Fruit fly (Drosophila melanogaster): Measurements from ENCODE around the gene Rga.

The Rga gene

DNA sequence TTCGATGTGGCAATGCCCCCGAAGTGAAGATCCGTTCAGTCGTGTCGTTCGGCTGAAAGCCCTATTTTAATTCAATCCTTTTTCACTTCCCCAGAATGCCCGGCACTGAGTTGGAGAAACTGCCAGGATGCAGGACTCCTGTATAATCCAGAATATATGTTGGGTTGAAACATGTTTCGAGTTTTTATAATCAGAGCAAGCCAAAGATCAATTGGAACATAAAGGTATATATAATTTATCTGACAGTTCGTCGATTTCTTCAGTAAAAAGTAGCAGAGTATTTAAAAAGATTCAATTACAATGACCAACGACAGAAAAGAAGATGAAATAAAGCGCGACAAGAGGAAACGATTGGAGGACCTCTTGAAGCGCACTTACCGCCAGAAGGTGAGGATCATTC lies 14.6 kb upstream of the Rga start, which contains the start of gene CG31551:
Gene CG31551 (plus strand): TSS at position 301 of the 400 bp plus-strand sequence.
- TF ChIP-seq CG15011 (GFP tag; optimal IDR thresholded peaks at IDR 0.05), result no peak
- TF ChIP-seq CG10321 (GFP tag; IDR thresholded peaks at IDR 0.05), result no peak
- no peak for TF ChIP-seq B-H1 (GFP tag; IDR thresholded peaks at IDR 0.05)
- TF ChIP-seq CG10543 (GFP tag; optimal IDR thresholded peaks at IDR 0.05), result no peak
- no peak for TF ChIP-seq wor (GFP tag; IDR thresholded peaks at IDR 0.05)
- no peak for TF ChIP-seq CG1024 (GFP tag; IDR thresholded peaks at IDR 0.05)
- TF ChIP-seq CG12299 (tag; optimal IDR thresholded peaks at IDR 0.05), result no peak
- no peak for TF ChIP-seq sd (tag; optimal IDR thresholded peaks at IDR 0.05)
- TF ChIP-seq CG18599 (GFP tag; optimal IDR thresholded peaks at IDR 0.05), result no peak
- TF ChIP-seq Adf1 (GFP tag; IDR thresholded peaks at IDR 0.05), result no peak
- no peak for TF ChIP-seq CG3163 (GFP tag; optimal IDR thresholded peaks at IDR 0.05)
- no peak for TF ChIP-seq Hr3 (GFP tag; optimal IDR thresholded peaks at IDR 0.05)
- TF ChIP-seq cwo (GFP tag; optimal IDR thresholded peaks at IDR 0.05), result no peak

DNA sequence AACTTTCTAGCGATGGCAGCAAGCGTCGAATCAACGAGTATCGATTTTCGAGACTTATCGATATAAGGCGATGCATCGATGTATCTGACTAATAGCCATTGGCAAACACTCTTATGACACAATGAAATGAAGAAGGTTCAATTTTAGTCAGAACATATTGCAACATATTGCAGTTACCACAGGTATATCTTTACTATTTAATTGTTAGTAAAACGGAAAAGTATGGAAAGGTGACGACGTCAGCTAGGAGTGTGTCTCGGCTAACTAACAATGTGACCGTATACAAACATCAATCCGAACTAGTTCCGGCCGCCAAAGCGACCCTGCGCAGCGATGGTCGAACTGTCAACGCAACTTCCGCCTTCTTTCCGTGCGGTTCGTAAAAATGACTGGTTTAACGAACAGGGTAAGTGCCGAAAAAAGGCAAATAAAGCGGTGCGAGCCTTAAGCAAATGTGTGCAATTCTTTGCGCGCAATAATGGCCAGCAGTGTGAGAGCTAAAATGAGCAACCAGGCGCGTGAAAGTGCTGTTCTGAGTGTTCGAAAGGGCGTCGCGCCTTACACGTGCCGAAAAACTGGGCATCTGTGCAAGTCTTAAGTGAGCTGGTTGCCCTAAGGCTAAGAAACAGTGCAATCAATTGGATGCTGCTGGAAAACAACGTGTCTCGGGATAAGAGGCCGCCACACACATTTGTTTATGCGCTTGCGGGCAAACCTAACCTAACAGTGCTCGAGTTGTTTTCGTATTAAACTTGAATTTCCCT lies 11.4 kb upstream of the Rga start, which contains the start of the genes Dph4, Spec2 and RpL13A:
Gene Dph4 (minus strand): TSS at position 11 of the 764 bp plus-strand sequence.
Gene Spec2 (minus strand): TSS at position 11 of the 764 bp plus-strand sequence.
Gene RpL13A (plus strand): TSS at position 360 of the 764 bp plus-strand sequence.
- no peak for TF ChIP-seq CG17361 (GFP tag; IDR thresholded peaks at IDR 0.05)
- TF ChIP-seq emc (GFP tag; optimal IDR thresholded peaks at IDR 0.05), result peak; percentile 93
- TF ChIP-seq CG12769 (tag; optimal IDR thresholded peaks at IDR 0.05), result peak; percentile 83
- no peak for TF ChIP-seq Lim3 (GFP tag; IDR thresholded peaks at IDR 0.05)
- TF ChIP-seq CG16779 (GFP tag; IDR thresholded peaks at IDR 0.05), result no peak
- TF ChIP-seq Fer2 (tag; optimal IDR thresholded peaks at IDR 0.05), result peak; percentile 89
- TF ChIP-seq CG7928 (GFP tag; optimal IDR thresholded peaks at IDR 0.05), result peak; percentile 76
- TF ChIP-seq CG7271 (tag; optimal IDR thresholded peaks at IDR 0.05), result peak; percentile 97
- TF ChIP-seq CG12942 (GFP tag; optimal IDR thresholded peaks at IDR 0.05), result peak; percentile 80
- peak; percentile 96 for TF ChIP-seq CG1233 (GFP tag; optimal IDR thresholded peaks at IDR 0.05)
- no peak for TF ChIP-seq chinmo (GFP tag; IDR thresholded peaks at IDR 0.05; ENCODE audit: partially characterized antibody)
- peak; percentile 72 for TF ChIP-seq gfzf (GFP tag; optimal IDR thresholded peaks at IDR 0.05)
- TF ChIP-seq Tbp (GFP tag; optimal IDR thresholded peaks at IDR 0.05), result peak; percentile 52
- TF ChIP-seq CG31388 (GFP tag; optimal IDR thresholded peaks at IDR 0.05), result no peak
- no peak for TF ChIP-seq hbn (GFP tag; IDR thresholded peaks at IDR 0.05; ENCODE audit: partially characterized antibody)
- TF ChIP-seq Atf6 (GFP tag; IDR thresholded peaks at IDR 0.05), result no peak
- TF ChIP-seq CG34422 (GFP tag; IDR thresholded peaks at IDR 0.05), result no peak
- TF ChIP-seq pita (GFP tag; optimal IDR thresholded peaks at IDR 0.05), result peak; percentile 87
- no peak for TF ChIP-seq Nf-YA (GFP tag; IDR thresholded peaks at IDR 0.05)
- TF ChIP-seq psq (GFP tag; optimal IDR thresholded peaks at IDR 0.05), result peak; percentile 81
- peak; percentile 77 for TF ChIP-seq bab2 (GFP tag; optimal IDR thresholded peaks at IDR 0.05)
- TF ChIP-seq CG2875 (GFP tag; optimal IDR thresholded peaks at IDR 0.05), result peak; percentile 92
- TF ChIP-seq B-H2 (GFP tag; optimal IDR thresholded peaks at IDR 0.05), result peak; percentile 97
- TF ChIP-seq CHES-1-like (GFP tag; optimal IDR thresholded peaks at IDR 0.05), result peak; percentile 95
- TF ChIP-seq CG10543 (GFP tag; optimal IDR thresholded peaks at IDR 0.05), result peak; percentile 98
- TF ChIP-seq CG4328 (GFP tag; optimal IDR thresholded peaks at IDR 0.05), result peak; percentile 97
- TF ChIP-seq ewg (GFP tag; optimal IDR thresholded peaks at IDR 0.05), result peak; percentile 93
- TF ChIP-seq cg (GFP tag; optimal IDR thresholded peaks at IDR 0.05), result no peak
- peak; percentile 78 for TF ChIP-seq CG7786 (GFP tag; optimal IDR thresholded peaks at IDR 0.05)
- TF ChIP-seq CG12104 (GFP tag; optimal IDR thresholded peaks at IDR 0.05), result peak; percentile 96
- peak; percentile 61 for TF ChIP-seq D19A (tag; optimal IDR thresholded peaks at IDR 0.05)
- TF ChIP-seq hkb (optimal IDR thresholded peaks at IDR 0.05), result peak; percentile 87
- TF ChIP-seq hkb (GFP tag; IDR thresholded peaks at IDR 0.05), result no peak
- peak; percentile 74 for TF ChIP-seq CG18476 (GFP tag; optimal IDR thresholded peaks at IDR 0.05)
- TF ChIP-seq dmrt99B (tag; optimal IDR thresholded peaks at IDR 0.05), result no peak
- TF ChIP-seq NFAT (GFP tag; IDR thresholded peaks at IDR 0.05), result no peak
- TF ChIP-seq CG14441 (GFP tag; IDR thresholded peaks at IDR 0.05), result no peak

Measured in whole organism, embryonic.